Worm (Caenorhabditis elegans): ENCODE measurements around the gene clp-6.

clp-6 gene

DNA sequence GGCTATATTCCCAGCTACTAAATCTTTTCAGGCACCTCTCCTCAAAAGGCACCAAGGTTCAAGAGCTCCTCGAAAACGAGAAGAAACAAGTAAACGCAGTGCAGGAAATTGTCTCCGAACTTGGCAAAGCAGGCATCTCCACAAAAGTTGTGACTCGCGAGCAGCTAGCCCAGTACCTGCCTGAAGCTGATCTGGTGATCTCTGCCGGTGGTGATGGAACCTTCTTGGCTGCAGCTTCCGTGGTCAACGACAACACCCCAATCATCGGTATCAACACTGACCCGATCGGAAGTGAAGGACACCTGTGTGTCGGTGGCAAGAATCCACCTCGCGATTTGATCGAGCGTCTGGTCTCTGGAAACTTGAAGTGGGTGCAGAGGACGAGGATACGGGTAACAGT lies 23.4 kb upstream of the clp-6 start:
- TF ChIP-seq tbx-2 (tag; optimal IDR thresholded peaks at IDR 0.05) = no peak
- no peak for TF ChIP-seq odd-2 (tag; optimal IDR thresholded peaks at IDR 0.05)
- TF ChIP-seq syd-9 (tag; optimal IDR thresholded peaks at IDR 0.05) = no peak
- no peak for TF ChIP-seq pat-9 (tag; optimal IDR thresholded peaks at IDR 0.05)
- TF ChIP-seq dve-1 (tag; optimal IDR thresholded peaks at IDR 0.05) = no peak
- TF ChIP-seq mec-3 (tag; optimal IDR thresholded peaks at IDR 0.05; ENCODE audit: borderline replicate concordance) = no peak
- TF ChIP-seq unc-55 (GFP tag; optimal IDR thresholded peaks at IDR 0.05) = no peak
- no peak for TF ChIP-seq hlh-13 (GFP tag; optimal IDR thresholded peaks at IDR 0.05)

DNA sequence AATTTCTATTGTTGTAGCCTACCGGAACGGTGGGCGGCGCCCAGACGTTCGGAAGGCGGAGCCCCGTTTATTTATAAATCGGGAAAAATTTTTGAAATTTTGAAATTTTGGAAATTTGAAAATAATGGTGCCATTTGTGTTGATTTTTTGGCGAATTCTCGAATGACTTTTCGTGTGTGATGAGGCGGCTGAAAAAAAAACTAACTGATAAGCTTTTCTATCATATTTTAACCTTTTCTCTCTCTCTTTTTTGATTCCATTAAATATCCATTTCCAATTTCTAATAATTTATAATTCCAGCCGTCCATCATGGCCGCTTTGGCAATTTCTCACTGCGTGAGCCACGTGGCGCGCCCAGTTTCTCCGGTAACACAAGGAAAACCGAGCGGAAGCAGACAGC lies 21.9 kb upstream of the clp-6 start, which contains the start of gene nadk-1:
Gene nadk-1 (plus strand): TSS at position 301 of the 400 bp plus-strand sequence.
- no peak for TF ChIP-seq fkh-6 (tag; optimal IDR thresholded peaks at IDR 0.05)
- TF ChIP-seq eyg-1 (tag; optimal IDR thresholded peaks at IDR 0.05) = no peak
- TF ChIP-seq madf-2 (tag; optimal IDR thresholded peaks at IDR 0.05) = no peak
- TF ChIP-seq nfya-1 (tag; optimal IDR thresholded peaks at IDR 0.05) = no peak
- no peak for TF ChIP-seq gmeb-2 (tag; optimal IDR thresholded peaks at IDR 0.05)
- no peak for TF ChIP-seq ceh-18 (tag; optimal IDR thresholded peaks at IDR 0.05)

DNA sequence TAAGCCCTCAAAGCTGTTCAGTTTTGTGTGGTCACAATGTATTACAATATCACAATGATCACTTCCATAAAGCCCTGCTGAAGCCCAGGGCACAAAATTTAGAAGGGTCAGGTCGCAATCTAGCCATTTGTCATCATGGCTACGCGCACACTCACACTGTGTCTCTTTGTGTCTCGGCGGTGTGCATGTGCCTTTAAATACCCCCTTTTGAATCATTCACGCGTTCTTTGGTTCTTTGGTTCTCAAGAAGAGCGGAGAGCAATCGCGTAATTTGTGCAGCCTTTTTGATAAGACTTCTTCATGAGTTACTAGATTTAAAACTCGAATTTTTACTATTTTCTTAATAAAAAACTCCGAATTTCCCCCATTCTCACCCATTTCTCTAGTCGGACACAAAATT lies 20.2 kb upstream of the clp-6 start:
- TF ChIP-seq sox-4 (tag; optimal IDR thresholded peaks at IDR 0.05) = no peak
- TF ChIP-seq elt-2 (tag; optimal IDR thresholded peaks at IDR 0.05) = peak; percentile 55

ce11 chrIV:1454194-1454593 lies 19.4 kb upstream of the clp-6 start:
- TF ChIP-seq ceh-24 (tag; optimal IDR thresholded peaks at IDR 0.05) = no peak
- TF ChIP-seq elt-2 (tag; optimal IDR thresholded peaks at IDR 0.05) = peak; percentile 70

ce11 chrIV:1453451-1453850 lies 18.6 kb upstream of the clp-6 start:
- TF ChIP-seq nfya-1 (tag; optimal IDR thresholded peaks at IDR 0.05) (no peak), elt-2 (tag; optimal IDR thresholded peaks at IDR 0.05) (no peak), ceh-31 (tag; optimal IDR thresholded peaks at IDR 0.05) (no peak), ahr-1 (tag; optimal IDR thresholded peaks at IDR 0.05) (no peak), eyg-1 (tag; optimal IDR thresholded peaks at IDR 0.05) (no peak), che-1 (tag; optimal IDR thresholded peaks at IDR 0.05) (no peak), npax-4 (tag; optimal IDR thresholded peaks at IDR 0.05) (no peak), pag-3 (tag; optimal IDR thresholded peaks at IDR 0.05; ENCODE audit: borderline replicate concordance) (no peak), ref-2 (tag; optimal IDR thresholded peaks at IDR 0.05) (no peak), ceh-22 (tag; optimal IDR thresholded peaks at IDR 0.05) (no peak), ceh-18 (tag; optimal IDR thresholded peaks at IDR 0.05) (no peak)

DNA sequence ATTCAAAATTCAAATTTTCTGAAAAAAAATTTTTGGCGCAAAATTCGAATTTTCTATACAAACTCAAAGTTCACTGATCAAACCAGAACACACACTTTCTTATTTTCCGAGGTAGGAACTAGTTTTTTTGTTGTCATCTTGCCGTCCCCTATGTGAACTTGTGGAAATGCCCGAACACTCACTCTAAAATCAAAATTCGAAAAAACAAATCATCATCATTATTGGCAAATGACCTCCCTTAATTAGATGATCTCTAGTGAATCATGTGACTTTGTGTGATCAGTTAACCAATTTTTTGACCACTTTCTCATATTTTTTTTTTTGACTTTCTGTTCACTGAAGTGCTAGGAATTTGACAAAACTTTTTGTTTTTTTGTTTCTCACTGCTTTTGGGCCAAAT lies 17.6 kb upstream of the clp-6 start:
- TF ChIP-seq madf-2 (tag; optimal IDR thresholded peaks at IDR 0.05) = no peak
- TF ChIP-seq T23F11.4 (GFP tag; optimal IDR thresholded peaks at IDR 0.05) = no peak
- TF ChIP-seq hlh-6 (tag; optimal IDR thresholded peaks at IDR 0.05) = no peak
- no peak for TF ChIP-seq pat-9 (tag; optimal IDR thresholded peaks at IDR 0.05)
- no peak for TF ChIP-seq ahr-1 (tag; optimal IDR thresholded peaks at IDR 0.05)
- TF ChIP-seq pqm-1 (tag; optimal IDR thresholded peaks at IDR 0.05) = no peak
- no peak for TF ChIP-seq rnt-1 (tag; optimal IDR thresholded peaks at IDR 0.05)
- no peak for TF ChIP-seq elt-4 (tag; optimal IDR thresholded peaks at IDR 0.05)

DNA sequence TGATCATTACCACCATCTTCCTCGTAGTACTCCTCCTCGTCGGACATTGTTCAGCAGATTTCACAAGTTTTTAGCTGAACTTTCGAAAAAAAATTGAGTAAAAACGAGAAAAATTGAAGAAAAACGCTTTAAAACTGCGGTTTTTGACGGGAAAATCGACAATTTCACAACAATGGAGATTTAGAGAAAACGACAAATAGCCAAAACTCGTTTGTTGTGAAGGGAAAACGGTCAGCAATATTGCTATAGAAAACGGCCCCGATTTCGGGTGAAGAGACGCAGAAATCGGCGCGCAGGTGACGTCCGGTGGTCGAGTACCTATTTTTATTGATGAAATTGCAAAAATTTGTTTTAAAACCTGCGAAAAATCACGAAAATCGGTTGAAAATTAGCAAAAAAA lies 11.1 kb upstream of the clp-6 start, which contains the start of gene clp-7:
Gene clp-7 (minus strand): TSS at position 47 of the 400 bp plus-strand sequence.
- TF ChIP-seq ceh-31 (tag; optimal IDR thresholded peaks at IDR 0.05) (no peak), sox-4 (tag; optimal IDR thresholded peaks at IDR 0.05) (no peak), ceh-45 (GFP tag; IDR thresholded peaks at IDR 0.05) (no peak), tbx-7 (tag; optimal IDR thresholded peaks at IDR 0.05) (no peak), C38D4.7 (GFP tag; optimal IDR thresholded peaks at IDR 0.05) (no peak), fkh-6 (tag; optimal IDR thresholded peaks at IDR 0.05) (no peak), unc-42 (tag; optimal IDR thresholded peaks at IDR 0.05) (no peak), F13H6.1 (tag; optimal IDR thresholded peaks at IDR 0.05) (no peak), ahr-1 (tag; optimal IDR thresholded peaks at IDR 0.05) (no peak), unc-86 (tag; optimal IDR thresholded peaks at IDR 0.05) (no peak), madf-2 (tag; optimal IDR thresholded peaks at IDR 0.05) (no peak), hlh-8 (tag; optimal IDR thresholded peaks at IDR 0.05) (no peak), ets-4 (tag; optimal IDR thresholded peaks at IDR 0.05) (no peak), ceh-18 (tag; optimal IDR thresholded peaks at IDR 0.05) (no peak)
